Fruit fly (Drosophila melanogaster) whole organism, pupa: Measurements from ENCODE around the gene CG42238.

Experiments used
- CG12605 ChIP-seq: fragments of 200-800 bp; sonication (Bioruptor generic); IDR thresholded peaks from 2 replicates; pipeline ENCODE4 v1.3.6; 2022; ENCODE audit warnings: missing biosample characterization, missing genetic modification characterization
- CG13204 ChIP-seq: fragments of 200-800 bp; sonication (Bioruptor generic); optimal IDR thresholded peaks from 2 replicates; lab custom pipeline; 2018; ENCODE audit warnings: missing biosample characterization, mild to moderate bottlenecking, missing genetic modification characterization, moderate library complexity
- CG14655 ChIP-seq: fragments of 200-800 bp; sonication (Bioruptor generic); optimal IDR thresholded peaks from 3 replicates; lab custom pipeline; 2017; ENCODE audit warnings: mild to moderate bottlenecking, missing biosample characterization, missing genetic modification reagents, missing genetic modification characterization
- CG15710 ChIP-seq: fragments of 200-800 bp; sonication (Bioruptor generic); optimal IDR thresholded peaks from 2 replicates; lab custom pipeline; 2018; ENCODE audit warnings: missing biosample characterization, mild to moderate bottlenecking, missing genetic modification characterization, moderate library complexity
- CG17806 ChIP-seq: fragments of 200-800 bp; sonication (Bioruptor generic); optimal IDR thresholded peaks from 2 replicates; lab custom pipeline; 2018; ENCODE audit warnings: missing biosample characterization, mild to moderate bottlenecking, missing genetic modification characterization, moderate library complexity
- CG32121 ChIP-seq: fragments of 200-800 bp; sonication (Bioruptor generic); IDR thresholded peaks from 2 replicates; pipeline ENCODE4 v1.3.6; 2022; ENCODE audit warnings: missing biosample characterization, missing genetic modification characterization
- CG34367 ChIP-seq: fragments of 200-800 bp; sonication (Bioruptor generic); optimal IDR thresholded peaks from 2 replicates; lab custom pipeline; 2018; ENCODE audit warnings: missing biosample characterization, mild to moderate bottlenecking, missing genetic modification characterization
- CG8159 ChIP-seq: fragments of 200-800 bp; sonication (Bioruptor generic); optimal IDR thresholded peaks from 3 replicates; lab custom pipeline; 2018; ENCODE audit warnings: missing biosample characterization, mild to moderate bottlenecking, missing genetic modification characterization, moderate library complexity
- CG8301 ChIP-seq: fragments of 200-800 bp; sonication (Bioruptor generic); optimal IDR thresholded peaks from 2 replicates; lab custom pipeline; 2018; ENCODE audit warnings: missing biosample characterization, mild to moderate bottlenecking, missing genetic modification characterization
- CG9948 ChIP-seq: fragments of 200-800 bp; sonication (Bioruptor generic); optimal IDR thresholded peaks from 2 replicates; lab custom pipeline; 2018; ENCODE audit warnings: missing biosample characterization, mild to moderate bottlenecking, missing genetic modification characterization, moderate library complexity
- EcR ChIP-seq: fragments of 200-800 bp; sonication (Bioruptor generic); optimal IDR thresholded peaks from 3 replicates; lab custom pipeline; 2019; ENCODE audit warnings: missing biosample characterization, missing genetic modification characterization, mild to moderate bottlenecking, moderate library complexity, missing genetic modification reagents
- Ets98B ChIP-seq: fragments of 200-800 bp; sonication (Bioruptor generic); IDR thresholded peaks from 2 replicates; pipeline ENCODE4 v1.3.6; 2022; ENCODE audit warnings: missing biosample characterization, missing genetic modification characterization
- Pif1A ChIP-seq: fragments of 200-800 bp; sonication (Bioruptor generic); optimal IDR thresholded peaks from 3 replicates; lab custom pipeline; 2016; ENCODE audit warnings: missing biosample characterization, missing genetic modification characterization
- fd96Ca ChIP-seq: fragments of 200-800 bp; sonication (Bioruptor generic); IDR thresholded peaks from 3 replicates; pipeline ENCODE4 v1.3.6; 2022; ENCODE audit warnings: missing biosample characterization, missing genetic modification characterization

- TF ChIP-seq CG12605 (GFP tag; lab: Robert Waterston, UW) (no peak), CG13204 (no peak), fd96Ca (GFP tag; lab: Robert Waterston, UW) (0 out of 3 replicates have a peak, but pooled peaks have one; percentile 5), EcR (GFP tag; lab: Kevin White, UChicago) (no peak), CG34367 (tag; lab: Kevin White, UChicago) (peak; percentile 68), CG9948 (peak; percentile 79), CG17806 (peak; percentile 71), Ets98B (GFP tag; lab: Robert Waterston, UW) (no peak), CG8159 (tag; lab: Kevin White, UChicago) (peak; percentile 66), CG32121 (GFP tag; lab: Robert Waterston, UW) (0 out of 2 replicates have a peak, but pooled peaks have one; percentile 15), CG8301 (peak; percentile 61), Pif1A (GFP tag; lab: Kevin White, UChicago) (peak; percentile 35), CG14655 (GFP tag; lab: Kevin White, UChicago) (peak; percentile 78), CG15710 (peak; percentile 55)
These were observed 46.5 kb downstream of the CG42238 start for dm6 chr2L:21005458-21005857.
